Fruit fly (Drosophila melanogaster): ENCODE data around the gene CG34112.

Gene CG34112

dm6 chr3R:4394654-4395581 is 859 bp upstream of the CG34112 start (continued):
- TF ChIP-seq Rfx (GFP tag; IDR thresholded peaks at IDR 0.05) = peak; percentile 90
- TF ChIP-seq fd3F (GFP tag; optimal IDR thresholded peaks at IDR 0.05) = peak; percentile 79
- TF ChIP-seq ssp (GFP tag; IDR thresholded peaks at IDR 0.05) = peak; percentile 72
- TF ChIP-seq CG12155 (GFP tag; optimal IDR thresholded peaks at IDR 0.05) = peak; percentile 84
- TF ChIP-seq CG7963 (GFP tag; IDR thresholded peaks at IDR 0.05; ENCODE audit: partially characterized antibody) = no peak
- TF ChIP-seq fru (optimal IDR thresholded peaks at IDR 0.05) = no peak
- peak; percentile 65 for TF ChIP-seq dm (GFP tag; optimal IDR thresholded peaks at IDR 0.05)
- peak; percentile 87 for TF ChIP-seq Optix (GFP tag; IDR thresholded peaks at IDR 0.05)
- peak; percentile 57 for TF ChIP-seq luna (GFP tag; optimal IDR thresholded peaks at IDR 0.05)
- peak; percentile 87 for TF ChIP-seq caup (GFP tag; optimal IDR thresholded peaks at IDR 0.05; ENCODE audit: severe bottlenecking)
- TF ChIP-seq CG17912 (GFP tag; optimal IDR thresholded peaks at IDR 0.05) = peak; percentile 52
- TF ChIP-seq CG11723 (GFP tag; optimal IDR thresholded peaks at IDR 0.05) = peak; percentile 70
- TF ChIP-seq her (GFP tag; optimal IDR thresholded peaks at IDR 0.05) = peak; percentile 85
- TF ChIP-seq bab2 (GFP tag; optimal IDR thresholded peaks at IDR 0.05) = peak; percentile 88
- TF ChIP-seq Ptx1 (GFP tag; IDR thresholded peaks at IDR 0.05) = peak; percentile 91
- TF ChIP-seq CG4820 (GFP tag; optimal IDR thresholded peaks at IDR 0.05) = peak; percentile 84
- TF ChIP-seq H15 (GFP tag; IDR thresholded peaks at IDR 0.05) = peak; percentile 86
- peak; percentile 67 for TF ChIP-seq CG14667 (GFP tag; IDR thresholded peaks at IDR 0.05)
- TF ChIP-seq NfI (GFP tag; optimal IDR thresholded peaks at IDR 0.05) = peak; percentile 90
- peak; percentile 92 for TF ChIP-seq CG11504 (tag; optimal IDR thresholded peaks at IDR 0.05)
- peak; percentile 69 for TF ChIP-seq trh (GFP tag; optimal IDR thresholded peaks at IDR 0.05)
- peak; percentile 87 for TF ChIP-seq HLH3B (GFP tag; IDR thresholded peaks at IDR 0.05)
- TF ChIP-seq hkb (optimal IDR thresholded peaks at IDR 0.05) = no peak
- peak; percentile 94 for TF ChIP-seq hkb (GFP tag; IDR thresholded peaks at IDR 0.05)
- TF ChIP-seq Chrac-16 (GFP tag; optimal IDR thresholded peaks at IDR 0.05) = peak; percentile 76
- TF ChIP-seq CTCF (GFP tag; optimal IDR thresholded peaks at IDR 0.05) = peak; percentile 37
- TF ChIP-seq CG43689 (GFP tag; IDR thresholded peaks at IDR 0.05) = peak; percentile 70
- TF ChIP-seq CG10543 (GFP tag; optimal IDR thresholded peaks at IDR 0.05) = peak; percentile 75
- TF ChIP-seq CG31365 (tag; optimal IDR thresholded peaks at IDR 0.05) = peak; percentile 80
- peak; percentile 71 for TF ChIP-seq pnt (GFP tag; optimal IDR thresholded peaks at IDR 0.05)
- peak; percentile 44 for TF ChIP-seq CG10462 (GFP tag; optimal IDR thresholded peaks at IDR 0.05)
- TF ChIP-seq PHDP (tag; optimal IDR thresholded peaks at IDR 0.05) = peak; percentile 90
- TF ChIP-seq CG18011 (GFP tag; optimal IDR thresholded peaks at IDR 0.05) = peak; percentile 68
- TF ChIP-seq CG15479 (GFP tag; optimal IDR thresholded peaks at IDR 0.05) = no peak
- peak; percentile 77 for TF ChIP-seq CG6254 (GFP tag; optimal IDR thresholded peaks at IDR 0.05)
- TF ChIP-seq ato (GFP tag; IDR thresholded peaks at IDR 0.05; ENCODE audit: partially characterized antibody) = no peak
- peak; percentile 68 for TF ChIP-seq CG11696 (GFP tag; IDR thresholded peaks at IDR 0.05)
- TF ChIP-seq NC2α (GFP tag; optimal IDR thresholded peaks at IDR 0.05) = peak; percentile 59
- peak; percentile 88 for TF ChIP-seq Fer3 (tag; optimal IDR thresholded peaks at IDR 0.05)
- peak; percentile 80; the same call in 1 of the 2 replicates for TF ChIP-seq al (GFP tag; IDR thresholded peaks at IDR 0.05)
- peak; percentile 75 for TF ChIP-seq CG2875 (GFP tag; optimal IDR thresholded peaks at IDR 0.05)
- TF ChIP-seq Ets65A (GFP tag) = peak; percentile 99
- TF ChIP-seq TFAM (GFP tag; optimal IDR thresholded peaks at IDR 0.05) = no peak
- TF ChIP-seq kni (GFP tag; optimal IDR thresholded peaks at IDR 0.05) = peak; percentile 8
- peak; percentile 68 for TF ChIP-seq CG7987 (GFP tag; optimal IDR thresholded peaks at IDR 0.05)
- peak; percentile 62 for TF ChIP-seq CG3163 (GFP tag; optimal IDR thresholded peaks at IDR 0.05)
- peak; percentile 63; the same call in 1 of the 3 replicates for TF ChIP-seq CG6175 (GFP tag; IDR thresholded peaks at IDR 0.05)
- peak; percentile 14 for TF ChIP-seq sima (GFP tag; optimal IDR thresholded peaks at IDR 0.05)
- no peak for TF ChIP-seq nom (GFP tag; optimal IDR thresholded peaks at IDR 0.05)
- TF ChIP-seq unpg (GFP tag; optimal IDR thresholded peaks at IDR 0.05) = peak; percentile 90
